Worm (Caenorhabditis elegans) whole organism, young adult: ENCODE results near the gene fubl-2.

Experiments used
- atf-7 ChIP-seq: sonication (generic microtip); optimal IDR thresholded peaks from 2 replicates; lab custom pipeline; 2017; ENCODE audit warnings: mild to moderate bottlenecking, missing genetic modification characterization, missing compliant biosample characterization
- efl-1 ChIP-seq: fragments of 150-350 bp; optimal IDR thresholded peaks from 2 replicates; lab custom pipeline; 2014; ENCODE audit warnings: missing biosample characterization, missing genetic modification reagents, missing genetic modification characterization
- sea-2 ChIP-seq: fragments of 200-800 bp; sonication (Bioruptor generic); IDR thresholded peaks from 2 replicates; pipeline ENCODE4 v1.3.6; 2022; ENCODE audit warnings: missing genetic modification characterization, missing compliant biosample characterization
- zim-3 ChIP-seq: sonication (generic microtip); optimal IDR thresholded peaks from 2 replicates; lab custom pipeline; 2017; ENCODE audit warnings: mild to moderate bottlenecking, missing genetic modification characterization, moderate library complexity, missing compliant biosample characterization

ce11 chrIII:7081488-7081887 lies 6.1 kb downstream of the fubl-2 start:
- TF ChIP-seq atf-7 (tag; lab: Kevin White, UChicago) (no peak), zim-3 (tag; lab: Kevin White, UChicago) (no peak), sea-2 (GFP tag; lab: Robert Waterston, UW) (no peak), efl-1 (GFP tag; lab: Kevin White, UChicago) (no peak)
